Worm (Caenorhabditis elegans) whole organism, mixed stage, embryonic: ENCODE data around the gene srh-287.

Experiments
- M03D4.4 ChIP-seq: sonication (generic microtip); optimal IDR thresholded peaks from 2 replicates; lab custom pipeline; 2017; ENCODE audit warnings: mild to moderate bottlenecking, missing genetic modification characterization, missing compliant biosample characterization
- bed-3 ChIP-seq: fragments of 200-800 bp; sonication (Bioruptor generic); optimal IDR thresholded peaks from 3 replicates; lab custom pipeline; 2018; ENCODE audit warnings: mild to moderate bottlenecking, missing genetic modification characterization, moderate library complexity, missing compliant biosample characterization
- blmp-1 ChIP-seq: fragments of 150-350 bp; optimal IDR thresholded peaks from 2 replicates; lab custom pipeline; 2014; ENCODE audit warnings: missing biosample characterization, missing genetic modification characterization
- ceh-39 ChIP-seq: fragments of 150-350 bp; optimal IDR thresholded peaks from 2 replicates; lab custom pipeline; 2014; ENCODE audit warnings: missing biosample characterization, missing genetic modification characterization
- ceh-43 ChIP-seq: fragments of 200-800 bp; sonication (Bioruptor generic); optimal IDR thresholded peaks from 2 replicates; lab custom pipeline; 2018; ENCODE audit warnings: mild to moderate bottlenecking, missing genetic modification characterization, moderate library complexity, missing compliant biosample characterization
- ceh-83 ChIP-seq: fragments of 200-800 bp; sonication (Bioruptor generic); optimal IDR thresholded peaks from 2 replicates; lab custom pipeline; 2018; ENCODE audit warnings: mild to moderate bottlenecking, missing genetic modification characterization, missing compliant biosample characterization
- ces-1 ChIP-seq: fragments of 150-350 bp; optimal IDR thresholded peaks from 2 replicates; lab custom pipeline; 2014; ENCODE audit warnings: missing biosample characterization, missing genetic modification reagents, missing genetic modification characterization
- cnd-1 ChIP-seq: fragments of 200-800 bp; sonication (Bioruptor generic); optimal IDR thresholded peaks from 2 replicates; lab custom pipeline; 2018; ENCODE audit warnings: mild to moderate bottlenecking, missing genetic modification characterization, missing compliant biosample characterization
- drap-1 ChIP-seq: fragments of 200-800 bp; sonication (Bioruptor generic); optimal IDR thresholded peaks from 3 replicates; lab custom pipeline; 2018; ENCODE audit warnings: mild to moderate bottlenecking, missing genetic modification characterization, missing compliant biosample characterization
- elt-1 ChIP-seq: sonication (generic microtip); optimal IDR thresholded peaks from 2 replicates; lab custom pipeline; 2017; ENCODE audit warnings: missing genetic modification characterization, mild to moderate bottlenecking, missing compliant biosample characterization, antibody characterized with exemption, moderate library complexity, borderline replicate concordance; ENCODE audit not compliant: insufficient read depth
- elt-3 ChIP-seq: fragments of 150-350 bp; optimal IDR thresholded peaks from 2 replicates; lab custom pipeline; 2014; ENCODE audit warnings: missing biosample characterization, missing genetic modification characterization
- flh-1 ChIP-seq: fragments of 200-800 bp; sonication (Bioruptor generic); optimal IDR thresholded peaks from 2 replicates; lab custom pipeline; 2018; ENCODE audit warnings: mild to moderate bottlenecking, missing genetic modification characterization, moderate library complexity, missing compliant biosample characterization
- ham-2 ChIP-seq: fragments of 200-800 bp; sonication (Bioruptor generic); optimal IDR thresholded peaks from 2 replicates; lab custom pipeline; 2018; ENCODE audit warnings: mild to moderate bottlenecking, missing genetic modification characterization, missing compliant biosample characterization
- lin-13 ChIP-seq: fragments of 150-350 bp; optimal IDR thresholded peaks from 2 replicates; lab custom pipeline; 2014; ENCODE audit warnings: missing biosample characterization, missing genetic modification characterization
- lin-32 ChIP-seq: fragments of 200-800 bp; sonication (Bioruptor generic); optimal IDR thresholded peaks from 2 replicates; lab custom pipeline; 2018; ENCODE audit warnings: mild to moderate bottlenecking, missing genetic modification characterization, missing compliant biosample characterization
- lsy-2 ChIP-seq: fragments of 150-350 bp; optimal IDR thresholded peaks from 2 replicates; lab custom pipeline; 2014; ENCODE audit warnings: missing biosample characterization, missing genetic modification characterization
- mab-5 ChIP-seq: fragments of 150-350 bp; optimal IDR thresholded peaks from 2 replicates; lab custom pipeline; 2014; ENCODE audit warnings: missing biosample characterization, missing genetic modification characterization
- mep-1 ChIP-seq: fragments of 150-350 bp; optimal IDR thresholded peaks from 2 replicates; lab custom pipeline; 2017; ENCODE audit warnings: missing biosample characterization, missing genetic modification reagents, missing genetic modification characterization, inconsistent platforms
- mls-2 ChIP-seq: sonication (generic microtip); optimal IDR thresholded peaks from 2 replicates; lab custom pipeline; 2016; ENCODE audit warnings: mild to moderate bottlenecking, missing genetic modification characterization, moderate library complexity, missing compliant biosample characterization
- nhr-12 ChIP-seq: fragments of 150-350 bp; optimal IDR thresholded peaks from 2 replicates; lab custom pipeline; 2014; ENCODE audit warnings: missing biosample characterization, missing genetic modification characterization
- nhr-2 ChIP-seq: fragments of 150-350 bp; optimal IDR thresholded peaks from 2 replicates; lab custom pipeline; 2014; ENCODE audit warnings: missing biosample characterization, missing genetic modification characterization
- nhr-237 ChIP-seq: fragments of 150-350 bp; optimal IDR thresholded peaks from 2 replicates; lab custom pipeline; 2014; ENCODE audit warnings: missing biosample characterization, missing genetic modification characterization
- nhr-76 ChIP-seq: sonication (generic microtip); optimal IDR thresholded peaks from 2 replicates; lab custom pipeline; 2017; ENCODE audit warnings: missing biosample characterization, missing genetic modification characterization
- pha-4 ChIP-seq: fragments of 150-350 bp; optimal IDR thresholded peaks from 2 replicates; lab custom pipeline; 2018; ENCODE audit warnings: missing biosample characterization, missing genetic modification reagents, missing genetic modification characterization
- sem-2 ChIP-seq: fragments of 200-800 bp; sonication (Bioruptor generic); optimal IDR thresholded peaks from 2 replicates; lab custom pipeline; 2018; ENCODE audit warnings: mild to moderate bottlenecking, missing genetic modification characterization, missing compliant biosample characterization
- snpc-4 ChIP-seq: fragments of 150-350 bp; optimal IDR thresholded peaks from 2 replicates; lab custom pipeline; 2014; ENCODE audit warnings: missing biosample characterization, missing genetic modification characterization
- sptf-1 ChIP-seq: sonication (generic microtip); optimal IDR thresholded peaks from 2 replicates; lab custom pipeline; 2017; ENCODE audit warnings: mild to moderate bottlenecking, missing genetic modification characterization, moderate library complexity, missing compliant biosample characterization
- tbx-8 ChIP-seq: fragments of 200-800 bp; sonication (Bioruptor generic); optimal IDR thresholded peaks from 2 replicates; lab custom pipeline; 2018; ENCODE audit warnings: mild to moderate bottlenecking, missing genetic modification characterization, moderate library complexity, missing compliant biosample characterization
- unc-120 ChIP-seq: sonication (generic microtip); optimal IDR thresholded peaks from 2 replicates; lab custom pipeline; 2017; ENCODE audit warnings: missing genetic modification characterization, missing compliant biosample characterization; ENCODE audit not compliant: poor library complexity, severe bottlenecking
- unc-39 ChIP-seq: fragments of 150-350 bp; optimal IDR thresholded peaks from 2 replicates; lab custom pipeline; 2014; ENCODE audit warnings: missing biosample characterization, missing genetic modification characterization
- unc-62 ChIP-seq: fragments of 150-350 bp; optimal IDR thresholded peaks from 2 replicates; lab custom pipeline; 2014; ENCODE audit warnings: missing biosample characterization, missing genetic modification reagents, missing genetic modification characterization
- zip-8 ChIP-seq: fragments of 150-350 bp; optimal IDR thresholded peaks from 2 replicates; lab custom pipeline; 2014; ENCODE audit warnings: missing biosample characterization, missing genetic modification characterization
- ztf-11 ChIP-seq: fragments of 150-350 bp; optimal IDR thresholded peaks from 2 replicates; lab custom pipeline; 2014; ENCODE audit warnings: missing biosample characterization, missing genetic modification characterization

srh-287 gene

DNA sequence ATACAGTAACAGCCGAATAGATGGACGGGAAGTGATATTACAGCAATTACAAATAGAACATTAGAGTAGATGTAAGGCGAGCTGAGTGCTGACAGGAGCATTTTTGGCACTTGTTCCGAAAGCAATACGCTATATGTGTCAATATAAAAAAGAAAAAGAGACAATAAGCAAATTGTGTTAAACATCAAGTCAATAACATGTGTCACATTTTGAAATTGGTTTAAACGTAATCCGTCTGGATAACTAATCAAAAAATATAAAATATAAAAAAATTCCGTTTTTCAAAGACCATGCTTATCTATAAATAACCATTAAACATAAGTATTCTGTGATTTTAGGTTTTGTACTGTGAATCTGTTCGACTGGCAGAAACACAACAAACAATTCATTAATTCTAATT is 5.0 kb upstream of the srh-287 start, which contains the start of gene srh-288:
Gene srh-288 (minus strand): TSS at position 101 of the 400 bp plus-strand sequence.
- TF ChIP-seq cnd-1 (no peak), nhr-2 (tag; lab: Kevin White, UChicago) (no peak), nhr-76 (tag; lab: Kevin White, UChicago) (no peak), elt-1 (tag; lab: Kevin White, UChicago) (no peak), mab-5 (no peak)

DNA sequence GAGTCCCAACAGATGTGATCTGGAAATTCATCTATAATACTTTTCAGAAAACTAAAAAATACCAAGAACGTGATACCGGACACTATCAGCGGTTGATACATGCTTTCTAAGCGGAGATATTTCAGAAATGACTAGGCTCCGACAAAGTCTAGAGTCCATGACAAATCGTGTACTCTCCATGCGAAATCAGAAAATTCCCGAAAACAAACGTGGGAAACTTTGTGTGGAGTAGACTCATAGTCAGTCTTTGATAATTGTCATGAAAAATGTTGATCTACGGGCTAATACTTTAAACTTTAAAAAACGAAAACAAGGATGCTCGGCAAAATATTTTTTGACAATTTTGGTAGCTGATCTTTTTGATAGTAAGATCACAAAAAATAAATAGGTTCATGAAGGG is 1.8 kb upstream of the srh-287 start, which contains the start of gene srx-18:
Gene srx-18 (minus strand): TSS at position 101 of the 400 bp plus-strand sequence.
- TF ChIP-seq ztf-11 (tag; lab: Kevin White, UChicago) (no peak), unc-62 (GFP tag; lab: Kevin White, UChicago) (no peak), lin-13 (no peak), mep-1 (tag; lab: Kevin White, UChicago) (no peak), blmp-1 (tag; lab: Kevin White, UChicago) (no peak), ces-1 (no peak), ceh-39 (tag; lab: Kevin White, UChicago) (no peak), mls-2 (no peak), pha-4 (tag; lab: Kevin White, UChicago) (no peak), flh-1 (GFP tag; lab: Kevin White, UChicago) (no peak), sptf-1 (tag; lab: Kevin White, UChicago) (no peak)

DNA sequence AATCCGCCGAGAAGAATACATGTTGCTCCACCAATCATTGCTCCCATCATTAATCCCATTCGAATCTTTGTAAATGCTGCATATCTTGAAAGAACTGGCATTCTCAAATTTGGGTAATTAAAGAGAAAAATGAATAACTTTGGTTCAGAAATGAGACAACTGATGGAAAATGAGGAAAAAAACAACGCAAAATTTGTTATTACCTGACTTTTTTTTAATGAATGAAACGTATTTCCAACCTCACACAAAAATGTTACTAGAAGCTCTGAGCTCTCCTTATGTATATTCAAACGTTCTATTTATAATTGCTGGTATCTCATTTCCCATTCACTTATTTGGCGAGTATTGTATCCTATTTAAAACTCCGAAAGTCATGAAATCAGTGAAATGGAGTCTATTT is 1.9 kb downstream of the srh-287 start, which contains the start of the genes Y94A7B.11 and srh-292:
Gene Y94A7B.11 (minus strand): TSS at position 101 of the 400 bp plus-strand sequence.
Gene srh-292 (plus strand): TSS at position 251 of the 400 bp plus-strand sequence.
- TF ChIP-seq elt-3 (tag; lab: Kevin White, UChicago) (no peak), unc-120 (tag; lab: Kevin White, UChicago) (no peak), tbx-8 (GFP tag; lab: Kevin White, UChicago) (no peak), ceh-83 (GFP tag; lab: Kevin White, UChicago) (no peak)
- TF ChIP-seq, all 35 proteins: peak for 0

DNA sequence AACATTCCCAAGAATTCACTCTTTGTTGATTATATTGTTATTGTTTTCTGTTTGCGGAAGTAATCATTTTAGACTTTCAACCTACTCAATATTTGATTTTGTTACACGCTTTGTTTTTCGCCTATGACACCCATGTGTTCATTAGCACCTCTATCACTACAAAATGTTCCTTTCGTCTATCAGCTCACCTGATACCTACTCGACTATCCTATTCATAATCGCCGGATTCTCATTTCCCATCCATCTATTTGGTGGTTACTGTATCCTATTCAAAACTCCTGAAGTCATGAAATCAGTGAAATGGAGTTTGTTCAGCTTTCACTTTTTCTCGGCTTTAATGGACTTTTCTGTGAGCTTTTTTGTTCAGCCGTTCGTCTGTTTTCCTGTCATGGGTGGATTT is 4.7 kb downstream of the srh-287 start, which contains the start of gene srh-291:
Gene srh-291 (plus strand): TSS at position 301 of the 400 bp plus-strand sequence.
- TF ChIP-seq drap-1 (GFP tag; lab: Kevin White, UChicago) (no peak), nhr-237 (tag; lab: Kevin White, UChicago) (no peak), ces-1 (no peak), snpc-4 (tag; lab: Kevin White, UChicago) (no peak), ceh-83 (GFP tag; lab: Kevin White, UChicago) (no peak), bed-3 (GFP tag; lab: Kevin White, UChicago) (no peak), lsy-2 (tag; lab: Kevin White, UChicago) (no peak), M03D4.4 (tag; lab: Kevin White, UChicago) (no peak), elt-3 (tag; lab: Kevin White, UChicago) (no peak), ham-2 (no peak), blmp-1 (tag; lab: Kevin White, UChicago) (no peak), sptf-1 (tag; lab: Kevin White, UChicago) (no peak), lin-32 (GFP tag; lab: Kevin White, UChicago) (no peak), mab-5 (no peak), ztf-11 (tag; lab: Kevin White, UChicago) (no peak), cnd-1 (no peak), mls-2 (no peak), mep-1 (tag; lab: Kevin White, UChicago) (no peak), ceh-39 (tag; lab: Kevin White, UChicago) (no peak), unc-39 (tag; lab: Kevin White, UChicago) (no peak)
- TF ChIP-seq, all 35 proteins: peak for 0

DNA sequence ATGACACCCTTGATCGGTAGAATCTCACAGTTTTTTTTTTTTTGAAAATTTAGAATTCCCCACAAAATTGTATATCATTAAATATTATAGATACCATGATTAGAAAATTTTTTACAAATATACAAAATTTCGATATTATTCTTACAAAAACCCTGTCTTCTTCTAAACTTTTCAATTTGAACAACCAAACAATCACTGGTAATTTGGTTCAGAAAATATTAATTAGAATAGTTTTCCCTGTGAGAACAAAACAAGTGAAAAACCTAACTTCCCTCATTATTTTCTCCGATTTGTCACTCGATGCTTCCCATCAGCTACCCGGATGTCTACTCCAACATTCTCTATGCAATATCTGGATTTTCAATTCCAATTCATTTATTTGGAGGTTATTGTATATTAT is 9.4 kb downstream of the srh-287 start, which contains the start of gene srh-296:
Gene srh-296 (plus strand): TSS at position 301 of the 400 bp plus-strand sequence.
- TF ChIP-seq unc-62 (GFP tag; lab: Kevin White, UChicago), result no peak
- TF ChIP-seq ham-2, result no peak
- TF ChIP-seq mls-2, result no peak
- TF ChIP-seq ztf-11 (tag; lab: Kevin White, UChicago), result no peak
- no peak for TF ChIP-seq snpc-4 (tag; lab: Kevin White, UChicago)
- no peak for TF ChIP-seq lin-13
- TF ChIP-seq elt-3 (tag; lab: Kevin White, UChicago), result no peak
- TF ChIP-seq nhr-237 (tag; lab: Kevin White, UChicago), result no peak
- no peak for TF ChIP-seq drap-1 (GFP tag; lab: Kevin White, UChicago)
- no peak for TF ChIP-seq ceh-43 (GFP tag; lab: Kevin White, UChicago)
- no peak for TF ChIP-seq nhr-12 (tag; lab: Kevin White, UChicago)
- no peak for TF ChIP-seq ceh-39 (tag; lab: Kevin White, UChicago)
- TF ChIP-seq unc-120 (tag; lab: Kevin White, UChicago), result no peak
- no peak for TF ChIP-seq sem-2 (GFP tag; lab: Kevin White, UChicago)
- TF ChIP-seq cnd-1, result no peak
- no peak for TF ChIP-seq M03D4.4 (tag; lab: Kevin White, UChicago)
- TF ChIP-seq zip-8 (tag; lab: Kevin White, UChicago), result no peak
